Worm (Caenorhabditis elegans): ENCODE results near the gene C44B7.11.

- TF ChIP-seq blmp-1 (tag; optimal IDR thresholded peaks at IDR 0.05; ENCODE audit: insufficient read depth) = no peak
- no peak for TF ChIP-seq unc-55 (GFP tag; optimal IDR thresholded peaks at IDR 0.05)
- no peak for TF ChIP-seq unc-39 (tag; optimal IDR thresholded peaks at IDR 0.05)
- no peak for TF ChIP-seq ztf-11 (tag; optimal IDR thresholded peaks at IDR 0.05)
- TF ChIP-seq nhr-12 (tag; optimal IDR thresholded peaks at IDR 0.05) = no peak
Measured at ce11 chrII:6863652-6864051, 33.7 kb downstream of the C44B7.11 start, which contains the start of gene aff-1.
